Fruit fly (Drosophila melanogaster) whole organism, embryonic: Measurements from ENCODE around the gene meigo.

ENCODE experiments used
- CG1024 ChIP-seq: fragments of 200-800 bp; sonication (Bioruptor generic); IDR thresholded peaks from 2 replicates; pipeline ENCODE4 v1.3.6; 2022; ENCODE audit warnings: missing biosample characterization, missing genetic modification characterization
- CG10431 ChIP-seq: fragments of 200-800 bp; sonication (Bioruptor generic); optimal IDR thresholded peaks from 3 replicates; lab custom pipeline; 2018; ENCODE audit warnings: missing biosample characterization, mild to moderate bottlenecking, missing genetic modification characterization
- CG14965 ChIP-seq: fragments of 200-800 bp; sonication (Bioruptor generic); optimal IDR thresholded peaks from 2 replicates; lab custom pipeline; 2016; ENCODE audit warnings: missing biosample characterization, missing genetic modification characterization, borderline replicate concordance
- CG4360 ChIP-seq: fragments of 200-800 bp; sonication (Bioruptor generic); IDR thresholded peaks from 2 replicates; pipeline ENCODE4 v1.3.6; 2022; ENCODE audit warnings: missing biosample characterization, missing genetic modification characterization
- CTCF ChIP-seq: fragments of 200-800 bp; sonication (Bioruptor generic); optimal IDR thresholded peaks from 2 replicates; lab custom pipeline; 2017; ENCODE audit warnings: missing biosample characterization, mild to moderate bottlenecking, missing genetic modification characterization, moderate library complexity
- Dp ChIP-seq: fragments of 200-800 bp; sonication (Bioruptor generic); optimal IDR thresholded peaks from 2 replicates; lab custom pipeline; 2018; ENCODE audit warnings: missing biosample characterization, mild to moderate bottlenecking, missing genetic modification characterization, moderate library complexity
- NK7.1 ChIP-seq: fragments of 200-800 bp; sonication (Bioruptor generic); optimal IDR thresholded peaks from 3 replicates; lab custom pipeline; 2016; ENCODE audit warnings: missing biosample characterization, missing genetic modification characterization
- Sox100B ChIP-seq: fragments of 200-800 bp; sonication (Bioruptor generic); optimal IDR thresholded peaks from 3 replicates; lab custom pipeline; 2018; ENCODE audit warnings: missing biosample characterization, mild to moderate bottlenecking, missing genetic modification characterization
- dmrt11E ChIP-seq: fragments of 200-800 bp; sonication (Bioruptor generic); optimal IDR thresholded peaks from 3 replicates; lab custom pipeline; 2018; ENCODE audit warnings: missing biosample characterization, mild to moderate bottlenecking, missing genetic modification characterization, moderate library complexity
- knrl ChIP-seq: fragments of 200-800 bp; sonication (Bioruptor generic); IDR thresholded peaks from 3 replicates; pipeline ENCODE4 v1.3.6; 2022; ENCODE audit warnings: missing biosample characterization, missing genetic modification characterization; ENCODE audit not compliant: partially characterized antibody
- lbe ChIP-seq: fragments of 200-800 bp; sonication (Bioruptor generic); optimal IDR thresholded peaks from 2 replicates; lab custom pipeline; 2016; ENCODE audit warnings: missing biosample characterization, mild to moderate bottlenecking, missing genetic modification characterization
- lmd ChIP-seq: fragments of 200-800 bp; sonication (Bioruptor generic); IDR thresholded peaks from 2 replicates; pipeline ENCODE4 v1.3.6; 2022; ENCODE audit warnings: missing biosample characterization, missing genetic modification characterization
- tna ChIP-seq: fragments of 200-800 bp; sonication (Bioruptor generic); IDR thresholded peaks from 2 replicates; pipeline ENCODE4 v1.3.6; 2022; ENCODE audit warnings: missing biosample characterization, missing genetic modification characterization; ENCODE audit not compliant: partially characterized antibody
- unpg ChIP-seq: fragments of 200-800 bp; sonication (Bioruptor generic); optimal IDR thresholded peaks from 3 replicates; lab custom pipeline; 2018; ENCODE audit warnings: missing biosample characterization, mild to moderate bottlenecking, missing genetic modification characterization, moderate library complexity

DNA sequence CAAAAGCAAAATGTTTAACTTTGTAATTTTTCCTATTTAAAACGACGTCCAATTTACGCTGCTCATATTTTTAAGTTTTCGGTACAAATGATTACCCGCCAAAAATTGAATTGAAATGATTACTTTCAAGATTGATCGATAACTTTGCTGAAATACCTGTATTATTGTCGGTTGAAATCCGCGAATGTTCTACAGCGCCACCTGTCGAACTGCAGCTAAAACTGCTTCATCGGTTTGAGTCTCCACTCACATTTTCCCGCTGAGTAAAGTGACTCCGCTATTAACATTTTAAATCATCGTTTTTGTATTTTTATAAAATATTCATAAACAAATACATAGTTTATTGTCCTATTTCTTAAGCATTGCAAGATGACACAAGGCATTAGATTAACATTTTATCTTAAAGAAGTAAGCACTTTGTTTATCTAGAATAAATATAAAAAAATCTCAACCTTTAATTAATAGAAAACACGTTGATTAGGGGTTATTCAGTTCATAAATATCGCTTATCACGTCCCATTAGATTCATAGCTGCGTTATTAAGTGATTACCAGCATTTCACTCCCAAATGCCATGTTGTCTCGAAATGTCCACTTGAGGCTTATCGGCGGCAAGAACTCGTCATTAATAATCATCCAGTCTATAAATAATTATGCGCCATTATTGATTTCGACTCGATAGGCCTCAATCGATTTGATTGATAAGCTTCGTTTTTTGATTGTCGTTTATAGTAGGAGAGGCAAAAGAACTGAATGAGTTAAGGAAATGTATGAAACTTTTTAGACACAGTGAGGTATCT is 41.7 kb downstream of the meigo start:
- TF ChIP-seq CG10431 (GFP tag; lab: Kevin White, UChicago), result no peak
- TF ChIP-seq CG4360 (GFP tag; lab: Robert Waterston, UW), result no peak
- no peak for TF ChIP-seq unpg (GFP tag; lab: Kevin White, UChicago)
- TF ChIP-seq tna, result peak; percentile 64
- TF ChIP-seq lmd (GFP tag; lab: Robert Waterston, UW), result no peak
- no peak for TF ChIP-seq dmrt11E (tag; lab: Kevin White, UChicago)
- no peak for TF ChIP-seq lbe
- TF ChIP-seq knrl (GFP tag; lab: Robert Waterston, UW), result peak; percentile 32; the same call in 1 of the 3 replicates
- peak; percentile 97 for TF ChIP-seq CTCF (GFP tag; lab: Kevin White, UChicago)
- TF ChIP-seq CG1024 (GFP tag; lab: Robert Waterston, UW), result no peak
- no peak for TF ChIP-seq Sox100B (GFP tag; lab: Kevin White, UChicago)
- TF ChIP-seq Dp (GFP tag; lab: Kevin White, UChicago), result peak; percentile 78
- TF ChIP-seq NK7.1 (GFP tag; lab: Kevin White, UChicago), result no peak
- peak; percentile 89 for TF ChIP-seq CG14965 (GFP tag; lab: Kevin White, UChicago)
